Worm (Caenorhabditis elegans): ENCODE measurements around the gene T20B12.5.

DNA sequence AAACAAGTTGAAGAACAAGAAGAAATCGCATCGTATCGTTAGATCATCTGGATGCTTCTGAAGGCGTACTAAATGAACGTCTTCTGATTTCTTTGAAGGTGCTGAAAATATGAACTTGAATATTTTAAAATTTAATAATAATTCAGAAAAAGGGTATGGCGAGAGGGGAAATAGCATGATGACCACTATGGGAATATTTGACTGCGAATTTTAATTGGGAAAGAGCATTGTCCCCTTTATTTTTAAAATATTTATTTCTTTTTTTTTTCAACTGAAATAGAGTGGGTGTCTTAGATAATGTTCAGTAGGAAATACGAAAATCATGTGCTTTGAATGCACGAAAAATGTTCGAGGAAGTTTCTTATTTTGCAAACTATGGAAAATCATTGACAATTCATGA is 28.4 kb upstream of the T20B12.5 start, which contains the start of gene lgc-50:
- TF ChIP-seq rnt-1 (tag; optimal IDR thresholded peaks at IDR 0.05) (no peak), pag-3 (tag; optimal IDR thresholded peaks at IDR 0.05; ENCODE audit: borderline replicate concordance) (no peak), sox-2 (GFP tag; IDR thresholded peaks at IDR 0.05) (no peak), ceh-48 (tag; optimal IDR thresholded peaks at IDR 0.05) (no peak), pha-4 (tag; optimal IDR thresholded peaks at IDR 0.05) (no peak), nhr-11 (tag; optimal IDR thresholded peaks at IDR 0.05) (no peak), fkh-6 (tag; optimal IDR thresholded peaks at IDR 0.05) (no peak), hlh-30 (tag; optimal IDR thresholded peaks at IDR 0.05; ENCODE audit: insufficient read depth) (no peak), ceh-31 (tag; optimal IDR thresholded peaks at IDR 0.05) (no peak), pha-2 (tag; optimal IDR thresholded peaks at IDR 0.05) (no peak)

Data from whole organism, late embryonic.